Worm (Caenorhabditis elegans) whole organism, early embryonic: ENCODE results near the gene apd-3.

Experiments used
- B0310.2 ChIP-seq: sonication (generic microtip); optimal IDR thresholded peaks from 2 replicates; lab custom pipeline; 2016; ENCODE audit warnings: mild to moderate bottlenecking, missing genetic modification characterization, missing compliant biosample characterization
- F13C5.2 ChIP-seq: sonication (generic microtip); optimal IDR thresholded peaks from 2 replicates; lab custom pipeline; 2017; ENCODE audit warnings: mild to moderate bottlenecking, missing genetic modification characterization, inconsistent platforms, missing compliant biosample characterization
- ama-1 ChIP-seq: fragments of 150-350 bp; optimal IDR thresholded peaks from 2 replicates; lab custom pipeline; 2014
- ets-7 ChIP-seq: sonication (generic microtip); optimal IDR thresholded peaks from 2 replicates; lab custom pipeline; 2016; ENCODE audit warnings: missing genotype, missing genetic modification characterization, missing compliant biosample characterization
- hmbx-1 ChIP-seq: sonication (generic microtip); optimal IDR thresholded peaks from 2 replicates; lab custom pipeline; 2016; ENCODE audit warnings: mild to moderate bottlenecking, missing genetic modification characterization, missing compliant biosample characterization
- hmg-4 ChIP-seq: fragments of 200-800 bp; sonication (Bioruptor generic); optimal IDR thresholded peaks from 2 replicates; lab custom pipeline; 2018; ENCODE audit warnings: mild to moderate bottlenecking, missing genetic modification characterization, missing compliant biosample characterization
- hnd-1 ChIP-seq: sonication (generic microtip); optimal IDR thresholded peaks from 2 replicates; lab custom pipeline; 2016; ENCODE audit warnings: missing genetic modification characterization, missing compliant biosample characterization
- pes-1 ChIP-seq: fragments of 200-800 bp; sonication (Bioruptor generic); IDR thresholded peaks from 2 replicates; pipeline ENCODE4 v1.3.6; 2022; ENCODE audit warnings: missing genetic modification reagents, missing genetic modification characterization, missing compliant biosample characterization
- sea-1 ChIP-seq: fragments of 200-800 bp; sonication (Bioruptor generic); conservative IDR thresholded peaks from 2 replicates; pipeline ENCODE4 v1.3.6; 2022; ENCODE audit warnings: missing genetic modification characterization, missing compliant biosample characterization
- tbx-11 ChIP-seq: fragments of 200-800 bp; sonication (Bioruptor generic); IDR thresholded peaks from 2 replicates; pipeline ENCODE4 v1.3.6; 2022; ENCODE audit warnings: missing genetic modification characterization, missing compliant biosample characterization
- tbx-37 ChIP-seq: fragments of 200-800 bp; sonication (Bioruptor generic); conservative IDR thresholded peaks from 2 replicates; pipeline ENCODE4 v1.3.6; 2022; ENCODE audit warnings: missing genetic modification reagents, missing genetic modification characterization, missing compliant biosample characterization
- tra-4 ChIP-seq: sonication (generic microtip); optimal IDR thresholded peaks from 2 replicates; lab custom pipeline; 2017; ENCODE audit warnings: missing genetic modification characterization, missing compliant biosample characterization

DNA sequence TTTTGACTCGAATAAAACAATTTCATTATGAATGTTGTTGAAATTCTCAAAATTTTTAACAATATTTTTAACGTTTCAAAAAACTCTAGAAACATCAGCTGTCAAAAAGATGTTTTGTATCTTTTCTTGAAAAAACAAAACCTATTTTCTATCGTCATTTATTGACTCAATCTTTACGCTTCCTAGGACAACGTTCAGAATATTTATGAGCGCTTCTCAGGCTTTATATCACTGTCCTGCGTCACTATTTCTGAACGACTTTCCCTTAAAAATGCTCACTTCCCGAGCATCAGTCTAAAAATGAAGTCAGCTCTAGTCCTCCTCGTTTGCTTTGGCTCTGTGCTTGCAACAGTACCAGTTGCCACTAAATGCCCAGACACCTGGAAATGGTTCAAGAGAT lies 31.9 kb upstream of the apd-3 start, which contains the start of gene clec-133:
- TF ChIP-seq ama-1 (lab: Kevin White, UChicago), result no peak
- no peak for TF ChIP-seq hnd-1 (tag; lab: Kevin White, UChicago)
- no peak for TF ChIP-seq hmbx-1 (tag; lab: Kevin White, UChicago)
- TF ChIP-seq tbx-11 (GFP tag; lab: Robert Waterston, UW), result no peak
- no peak for TF ChIP-seq B0310.2 (tag; lab: Kevin White, UChicago)
- no peak for TF ChIP-seq tra-4 (tag; lab: Kevin White, UChicago)
- TF ChIP-seq hmg-4, result no peak
- TF ChIP-seq sea-1 (GFP tag; lab: Robert Waterston, UW), result no peak
- TF ChIP-seq tbx-37 (GFP tag; lab: Robert Waterston, UW), result no peak
- TF ChIP-seq F13C5.2 (tag; lab: Kevin White, UChicago), result no peak
- no peak for TF ChIP-seq ets-7
- TF ChIP-seq pes-1 (GFP tag; lab: Robert Waterston, UW), result no peak
